Fruit fly (Drosophila melanogaster) whole organism, embryonic: ENCODE results near the gene CG5446.

Source experiments
- Asciz ChIP-seq: fragments of 200-800 bp; sonication (Bioruptor generic); optimal IDR thresholded peaks from 2 replicates; lab custom pipeline; 2017; ENCODE audit warnings: missing biosample characterization, mild to moderate bottlenecking, missing genetic modification characterization, missing genetic modification reagents
- BEAF-32 ChIP-seq: fragments of 200-800 bp; sonication (Bioruptor generic); optimal IDR thresholded peaks from 3 replicates; lab custom pipeline; 2017; ENCODE audit warnings: missing biosample characterization, missing genetic modification characterization, mild to moderate bottlenecking, moderate library complexity, missing genetic modification reagents
- CG11723 ChIP-seq: fragments of 200-800 bp; sonication (Bioruptor generic); optimal IDR thresholded peaks from 2 replicates; lab custom pipeline; 2017; ENCODE audit warnings: missing biosample characterization, mild to moderate bottlenecking, missing genetic modification characterization
- CG12071 ChIP-seq: fragments of 200-800 bp; sonication (Bioruptor generic); optimal IDR thresholded peaks from 3 replicates; lab custom pipeline; 2018; ENCODE audit warnings: missing biosample characterization, mild to moderate bottlenecking, missing genetic modification characterization
- CG12942 ChIP-seq: fragments of 200-800 bp; sonication (Bioruptor generic); optimal IDR thresholded peaks from 3 replicates; lab custom pipeline; 2016; ENCODE audit warnings: missing biosample characterization, missing genetic modification characterization
- CG13296 ChIP-seq: fragments of 200-800 bp; sonication (Bioruptor generic); optimal IDR thresholded peaks from 3 replicates; lab custom pipeline; 2018; ENCODE audit warnings: missing biosample characterization, mild to moderate bottlenecking, missing genetic modification characterization
- CG13624 ChIP-seq: fragments of 200-800 bp; sonication (Bioruptor generic); optimal IDR thresholded peaks from 2 replicates; lab custom pipeline; 2016; ENCODE audit warnings: missing biosample characterization, missing genetic modification characterization
- CG14050 ChIP-seq: fragments of 200-800 bp; sonication (Bioruptor generic); IDR thresholded peaks from 3 replicates; pipeline ENCODE4 v1.3.6; 2022; ENCODE audit warnings: missing biosample characterization, missing genetic modification characterization
- CG17829 ChIP-seq: fragments of 200-800 bp; optimal IDR thresholded peaks from 2 replicates; lab custom pipeline; 2019; ENCODE audit warnings: missing biosample characterization, mild to moderate bottlenecking, missing genetic modification characterization, moderate library complexity
- CG17912 ChIP-seq: fragments of 200-800 bp; sonication (Bioruptor generic); optimal IDR thresholded peaks from 2 replicates; lab custom pipeline; 2018; ENCODE audit warnings: missing biosample characterization, mild to moderate bottlenecking, missing genetic modification characterization
- CG2120 ChIP-seq: fragments of 200-800 bp; sonication (Bioruptor generic); optimal IDR thresholded peaks from 3 replicates; lab custom pipeline; 2016; ENCODE audit warnings: missing biosample characterization, missing genetic modification characterization
- CG34224 ChIP-seq: fragments of 200-800 bp; sonication (Bioruptor generic); IDR thresholded peaks from 3 replicates; pipeline ENCODE4 v1.3.6; 2022; ENCODE audit warnings: missing biosample characterization, missing genetic modification characterization; ENCODE audit not compliant: partially characterized antibody
- CG34376 ChIP-seq: fragments of 200-800 bp; sonication (Bioruptor generic); optimal IDR thresholded peaks from 2 replicates; lab custom pipeline; 2018; ENCODE audit warnings: missing biosample characterization, mild to moderate bottlenecking, missing genetic modification characterization
- CG3995 ChIP-seq: fragments of 200-800 bp; sonication (Bioruptor generic); optimal IDR thresholded peaks from 3 replicates; lab custom pipeline; 2016; ENCODE audit warnings: missing biosample characterization, missing genetic modification characterization
- CG43689 ChIP-seq: fragments of 200-800 bp; sonication (Bioruptor generic); IDR thresholded peaks from 2 replicates; pipeline ENCODE4 v1.3.6; 2022; ENCODE audit warnings: missing biosample characterization, missing genetic modification characterization
- CG4404 ChIP-seq: fragments of 200-800 bp; sonication (Bioruptor generic); IDR thresholded peaks from 2 replicates; pipeline ENCODE4 v1.3.6; 2022; ENCODE audit warnings: missing biosample characterization, missing genetic modification characterization
- CG5180 ChIP-seq: fragments of 200-800 bp; sonication (Bioruptor generic); optimal IDR thresholded peaks from 3 replicates; lab custom pipeline; 2017; ENCODE audit warnings: missing biosample characterization, missing genetic modification characterization, mild to moderate bottlenecking, moderate library complexity, missing genetic modification reagents
- CG5245 ChIP-seq: fragments of 200-800 bp; sonication (Bioruptor generic); optimal IDR thresholded peaks from 3 replicates; lab custom pipeline; 2016; ENCODE audit warnings: missing biosample characterization, missing genetic modification characterization
- CG6683 ChIP-seq: fragments of 200-800 bp; sonication (Bioruptor generic); optimal IDR thresholded peaks from 2 replicates; lab custom pipeline; 2017; ENCODE audit warnings: missing biosample characterization, mild to moderate bottlenecking, missing genetic modification characterization, missing genetic modification reagents
- CG6689 ChIP-seq: fragments of 200-800 bp; sonication (Bioruptor generic); IDR thresholded peaks from 2 replicates; pipeline ENCODE4 v1.3.6; 2022; ENCODE audit warnings: missing biosample characterization, missing genetic modification characterization
- CG6765 ChIP-seq: fragments of 200-800 bp; sonication (Bioruptor generic); optimal IDR thresholded peaks from 3 replicates; lab custom pipeline; 2017; ENCODE audit warnings: missing biosample characterization, mild to moderate bottlenecking, missing genetic modification characterization
- CG8359 ChIP-seq: fragments of 200-800 bp; sonication (Bioruptor generic); optimal IDR thresholded peaks from 2 replicates; lab custom pipeline; 2017; ENCODE audit warnings: missing biosample characterization, mild to moderate bottlenecking, missing genetic modification characterization, borderline replicate concordance
- CG9817 ChIP-seq: fragments of 200-800 bp; sonication (Bioruptor generic); optimal IDR thresholded peaks from 2 replicates; lab custom pipeline; 2018; ENCODE audit warnings: missing biosample characterization, mild to moderate bottlenecking, missing genetic modification characterization, moderate library complexity
- CG9932 ChIP-seq: fragments of 200-800 bp; sonication (Bioruptor generic); IDR thresholded peaks from 2 replicates; pipeline ENCODE4 v1.3.6; 2022; ENCODE audit warnings: missing biosample characterization, missing genetic modification characterization
- Dad ChIP-seq: fragments of 200-800 bp; sonication (Bioruptor generic); optimal IDR thresholded peaks from 3 replicates; lab custom pipeline; 2016; ENCODE audit warnings: missing biosample characterization, missing genetic modification characterization
- Dip3 ChIP-seq: fragments of 200-800 bp; sonication (Bioruptor generic); optimal IDR thresholded peaks from 3 replicates; lab custom pipeline; 2016; ENCODE audit warnings: missing biosample characterization, missing genetic modification characterization
- GATAe ChIP-seq: fragments of 200-800 bp; sonication (Bioruptor generic); conservative IDR thresholded peaks from 2 replicates; pipeline ENCODE4 v1.3.6; 2022; ENCODE audit warnings: missing biosample characterization, missing genetic modification characterization
- Hey ChIP-seq: fragments of 200-800 bp; sonication (Bioruptor generic); optimal IDR thresholded peaks from 3 replicates; lab custom pipeline; 2018; ENCODE audit warnings: missing biosample characterization, mild to moderate bottlenecking, missing genetic modification characterization
- Hr78 ChIP-seq, 2 experiments: fragments of 200-800 bp in 1 of 2; fragments of >200 bp in 1 of 2; sonication (Bioruptor generic) in 1 of 2; optimal IDR thresholded peaks; 2 replicates each; lab custom pipeline; 2017 to 2019; ENCODE audit warnings: missing biosample characterization in 2 of 2, missing genetic modification characterization in 2 of 2, mild to moderate bottlenecking in 1 of 2, moderate library complexity in 1 of 2
- Poxn ChIP-seq: fragments of 200-800 bp; sonication (Bioruptor generic); IDR thresholded peaks from 2 replicates; pipeline ENCODE4 v1.3.6; 2022; ENCODE audit warnings: missing biosample characterization, missing genetic modification characterization
- Sin3A ChIP-seq: fragments of >200 bp; optimal IDR thresholded peaks from 2 replicates; lab custom pipeline; 2018
- TFAM ChIP-seq: fragments of 200-800 bp; sonication (Bioruptor generic); optimal IDR thresholded peaks from 2 replicates; lab custom pipeline; 2017; ENCODE audit warnings: missing biosample characterization, missing genetic modification characterization, inconsistent platforms
- Usf ChIP-seq: fragments of 200-800 bp; sonication (Bioruptor generic); optimal IDR thresholded peaks from 2 replicates; lab custom pipeline; 2017; ENCODE audit warnings: missing genotype, missing biosample characterization, missing genetic modification characterization
- Xbp1 ChIP-seq: fragments of 200-800 bp; sonication (Bioruptor generic); optimal IDR thresholded peaks from 3 replicates; lab custom pipeline; 2016; ENCODE audit warnings: missing biosample characterization, mild to moderate bottlenecking, missing genetic modification characterization
- chif ChIP-seq, 2 experiments: fragments of 200-800 bp; sonication (Bioruptor generic); optimal IDR thresholded peaks; 3 replicates each; lab custom pipeline; 2016; ENCODE audit warnings: missing biosample characterization in 2 of 2, missing genetic modification characterization in 2 of 2
- chm ChIP-seq: fragments of 200-800 bp; sonication (Bioruptor generic); IDR thresholded peaks from 2 replicates; pipeline ENCODE4 v1.3.6; 2022; ENCODE audit warnings: missing biosample characterization, missing genetic modification characterization
- da ChIP-seq: fragments of 200-800 bp; sonication (Bioruptor generic); optimal IDR thresholded peaks from 2 replicates; lab custom pipeline; 2016; ENCODE audit warnings: missing biosample characterization, missing genetic modification characterization
- dimm ChIP-seq: fragments of 200-800 bp; sonication (Bioruptor generic); IDR thresholded peaks from 2 replicates; pipeline ENCODE4 v1.3.6; 2022; ENCODE audit warnings: missing biosample characterization, missing genetic modification characterization
- ems ChIP-seq: fragments of 200-800 bp; sonication (Bioruptor generic); optimal IDR thresholded peaks from 3 replicates; lab custom pipeline; 2016; ENCODE audit warnings: missing biosample characterization, missing genetic modification characterization
- gfzf ChIP-seq: fragments of 200-800 bp; sonication (Bioruptor generic); optimal IDR thresholded peaks from 2 replicates; lab custom pipeline; 2016; ENCODE audit warnings: missing biosample characterization, mild to moderate bottlenecking, missing genetic modification characterization, moderate library complexity
- her ChIP-seq: fragments of 200-800 bp; sonication (Bioruptor generic); optimal IDR thresholded peaks from 2 replicates; lab custom pipeline; 2016; ENCODE audit warnings: missing biosample characterization, missing genetic modification characterization
- ken ChIP-seq: fragments of 200-800 bp; sonication (Bioruptor generic); IDR thresholded peaks from 3 replicates; pipeline ENCODE4 v1.3.6; 2022; ENCODE audit warnings: missing biosample characterization, missing genetic modification characterization
- kni ChIP-seq: fragments of 200-800 bp; sonication (Bioruptor generic); optimal IDR thresholded peaks from 3 replicates; lab custom pipeline; 2017; ENCODE audit warnings: mild to moderate bottlenecking, missing biosample characterization, missing genetic modification reagents, missing genetic modification characterization
- lbe ChIP-seq: fragments of 200-800 bp; sonication (Bioruptor generic); optimal IDR thresholded peaks from 2 replicates; lab custom pipeline; 2016; ENCODE audit warnings: missing biosample characterization, mild to moderate bottlenecking, missing genetic modification characterization
- pzg ChIP-seq: fragments of 200-800 bp; sonication (Bioruptor generic); optimal IDR thresholded peaks from 3 replicates; lab custom pipeline; 2018; ENCODE audit warnings: missing biosample characterization, mild to moderate bottlenecking, missing genetic modification characterization, moderate library complexity
- slp2 ChIP-seq: fragments of 200-800 bp; sonication (Bioruptor generic); optimal IDR thresholded peaks from 2 replicates; lab custom pipeline; 2016; ENCODE audit warnings: missing biosample characterization, missing genetic modification characterization
- stwl ChIP-seq: fragments of 200-800 bp; sonication (Bioruptor generic); optimal IDR thresholded peaks from 3 replicates; lab custom pipeline; 2018; ENCODE audit warnings: missing biosample characterization, mild to moderate bottlenecking, missing genetic modification characterization, moderate library complexity
- tll ChIP-seq, 2 experiments: fragments of 200-800 bp in 1 of 2; fragments of >200 bp in 1 of 2; sonication (Bioruptor generic) in 1 of 2; optimal IDR thresholded peaks; 2 replicates each; lab custom pipeline; 2017 to 2019; ENCODE audit warnings: missing biosample characterization in 2 of 2, missing genetic modification characterization in 2 of 2, mild to moderate bottlenecking in 1 of 2, moderate library complexity in 1 of 2
- usp ChIP-seq: fragments of >200 bp; optimal IDR thresholded peaks from 2 replicates; lab custom pipeline; 2017; ENCODE audit warnings: missing biosample characterization, missing genetic modification characterization
- zf30C ChIP-seq: fragments of 200-800 bp; sonication (Bioruptor generic); optimal IDR thresholded peaks from 3 replicates; lab custom pipeline; 2018; ENCODE audit warnings: missing biosample characterization, mild to moderate bottlenecking, missing genetic modification characterization

The CG5446 gene

DNA sequence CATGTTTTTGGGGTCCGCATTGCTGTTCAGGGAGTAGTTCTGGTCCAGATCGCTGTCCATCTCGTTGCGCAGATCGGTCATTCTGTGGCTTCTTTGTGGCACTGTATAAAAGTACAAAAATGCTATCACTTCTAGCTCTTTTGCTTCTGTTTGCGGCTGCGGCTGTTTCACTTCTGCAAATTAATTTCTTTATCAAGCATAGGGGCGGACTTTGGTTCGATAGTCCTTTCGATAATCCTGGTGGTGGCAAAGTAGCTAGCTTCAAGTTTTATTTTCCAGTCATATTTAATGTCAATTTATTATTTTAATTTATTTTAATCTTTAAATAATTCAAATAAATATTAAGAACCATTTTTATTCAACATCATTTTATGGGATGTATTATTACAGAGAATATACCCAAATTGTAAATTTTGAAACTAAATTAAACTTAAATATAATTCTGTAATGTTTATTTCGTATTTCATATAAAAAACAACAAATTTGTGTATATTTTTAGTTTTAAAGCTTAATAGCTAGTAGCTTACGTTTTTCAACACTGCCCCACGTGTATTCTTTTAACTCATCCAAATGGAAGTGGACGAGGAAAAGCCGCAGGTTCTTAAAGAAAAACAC lies at the start of gene CG5446, which contains the start of gene Trm1:
TSS of gene CG5446 (minus strand) at position 223 of the 615 bp plus-strand sequence.
TSS of gene Trm1 (plus strand) at position 542 of the 615 bp plus-strand sequence.
- no peak for TF ChIP-seq usp (GFP tag; lab: Kevin White, UChicago)
- TF ChIP-seq CG34224, result no peak
- TF ChIP-seq CG13624 (GFP tag; lab: Kevin White, UChicago), result peak; percentile 30
- no peak for TF ChIP-seq TFAM (GFP tag; lab: Kevin White, UChicago)
- TF ChIP-seq chif (GFP tag; optimal IDR thresholded peaks at IDR 0.05; lab: Kevin White, UChicago), result no peak
- no peak for TF ChIP-seq CG17912
- TF ChIP-seq CG9817 (tag; lab: Kevin White, UChicago), result peak; percentile 44
- no peak for TF ChIP-seq tll (GFP tag; optimal IDR thresholded peaks at IDR 0.05; lab: Kevin White, UChicago)
- no peak for TF ChIP-seq kni (GFP tag; lab: Kevin White, UChicago)
- TF ChIP-seq BEAF-32 (GFP tag; lab: Kevin White, UChicago), result peak; percentile 16
- TF ChIP-seq CG6689 (GFP tag; lab: Robert Waterston, UW), result peak; percentile 73
- no peak for TF ChIP-seq CG12942 (GFP tag; lab: Kevin White, UChicago)
- TF ChIP-seq Dip3 (GFP tag; lab: Kevin White, UChicago), result no peak
- no peak for TF ChIP-seq her (GFP tag; lab: Kevin White, UChicago)
- TF ChIP-seq Dad (GFP tag; lab: Kevin White, UChicago), result no peak
- TF ChIP-seq CG17829 (tag; lab: Kevin White, UChicago), result peak; percentile 88
- TF ChIP-seq CG5180 (GFP tag; lab: Kevin White, UChicago), result peak; percentile 20
- no peak for TF ChIP-seq Poxn (GFP tag; lab: Robert Waterston, UW)
- TF ChIP-seq Asciz (GFP tag; lab: Kevin White, UChicago), result peak; percentile 11
- peak; percentile 53 for TF ChIP-seq CG2120 (GFP tag; lab: Kevin White, UChicago)
- TF ChIP-seq zf30C (GFP tag; lab: Kevin White, UChicago), result no peak
- TF ChIP-seq lbe (GFP tag; lab: Kevin White, UChicago), result peak; percentile 34
- TF ChIP-seq Hr78 (GFP tag; optimal IDR thresholded peaks at IDR 0.05; lab: Kevin White, UChicago), result peak in 1 of 2 experiments; percentile 10
- TF ChIP-seq Usf (GFP tag; lab: Kevin White, UChicago), result peak; percentile 6
- no peak for TF ChIP-seq gfzf (GFP tag; lab: Kevin White, UChicago)
- TF ChIP-seq CG12071 (GFP tag; lab: Kevin White, UChicago), result no peak
- no peak for TF ChIP-seq GATAe (GFP tag; lab: Robert Waterston, UW)
- no peak for TF ChIP-seq CG8359
- TF ChIP-seq CG11723, result peak; percentile 23
- no peak for TF ChIP-seq da
- TF ChIP-seq CG9932 (GFP tag; lab: Robert Waterston, UW), result peak; percentile 75
- no peak for TF ChIP-seq Hey (tag; lab: Kevin White, UChicago)
- no peak for TF ChIP-seq CG3995 (GFP tag; lab: Kevin White, UChicago)
- 0 out of 3 replicates have a peak, but pooled peaks have one; percentile 6 for TF ChIP-seq ken (GFP tag; lab: Robert Waterston, UW)
- TF ChIP-seq CG43689 (GFP tag; lab: Robert Waterston, UW), result no peak
- TF ChIP-seq Xbp1 (GFP tag; lab: Kevin White, UChicago), result peak; percentile 56
- no peak for TF ChIP-seq CG14050 (GFP tag; lab: Robert Waterston, UW)
- 0 out of 2 replicates have a peak, but pooled peaks have one; percentile 28 for TF ChIP-seq CG4404 (GFP tag; lab: Robert Waterston, UW)
- peak; percentile 40 for TF ChIP-seq CG6765 (GFP tag; lab: Kevin White, UChicago)
- no peak for TF ChIP-seq chm
- TF ChIP-seq ems (GFP tag; lab: Kevin White, UChicago), result no peak
- peak; percentile 24 for TF ChIP-seq stwl (tag; lab: Kevin White, UChicago)
- TF ChIP-seq slp2 (GFP tag; lab: Kevin White, UChicago), result no peak
- TF ChIP-seq pzg (GFP tag; lab: Kevin White, UChicago), result peak; percentile 16
- TF ChIP-seq CG6683 (GFP tag; lab: Kevin White, UChicago), result peak; percentile 59
- no peak for TF ChIP-seq CG5245 (GFP tag; lab: Kevin White, UChicago)
- no peak for TF ChIP-seq Sin3A
- TF ChIP-seq dimm (GFP tag; lab: Robert Waterston, UW), result no peak
- TF ChIP-seq CG34376 (GFP tag; lab: Kevin White, UChicago), result peak; percentile 32
- peak; percentile 74 for TF ChIP-seq CG13296 (GFP tag; lab: Kevin White, UChicago)
